Worm (Caenorhabditis elegans) whole organism, L2 larva: ENCODE results near the gene F31B9.7.

Experiments used
- R02D3.7 ChIP-seq: fragments of 150-350 bp; optimal IDR thresholded peaks from 2 replicates; lab custom pipeline; 2014; ENCODE audit warnings: missing biosample characterization, missing genetic modification characterization
- ZK546.5 ChIP-seq: sonication (generic microtip); optimal IDR thresholded peaks from 2 replicates; lab custom pipeline; 2017; ENCODE audit warnings: missing biosample characterization, missing genetic modification characterization
- blmp-1 ChIP-seq: sonication (generic microtip); optimal IDR thresholded peaks from 2 replicates; lab custom pipeline; 2017; ENCODE audit warnings: missing genetic modification characterization, mild to moderate bottlenecking, missing compliant biosample characterization, antibody characterized with exemption, moderate library complexity; ENCODE audit not compliant: insufficient read depth
- ceh-82 ChIP-seq: fragments of 150-350 bp; optimal IDR thresholded peaks from 2 replicates; lab custom pipeline; 2014; ENCODE audit warnings: missing biosample characterization, missing genetic modification characterization
- fos-1 ChIP-seq: fragments of 150-350 bp; optimal IDR thresholded peaks from 2 replicates; lab custom pipeline; 2014; ENCODE audit warnings: missing biosample characterization, missing genetic modification characterization
- gmeb-1 ChIP-seq: fragments of 150-350 bp; optimal IDR thresholded peaks from 2 replicates; lab custom pipeline; 2014; ENCODE audit warnings: missing biosample characterization, missing genetic modification characterization
- lin-39 ChIP-seq: fragments of 150-350 bp; optimal IDR thresholded peaks from 2 replicates; lab custom pipeline; 2014; ENCODE audit warnings: missing biosample characterization, missing genetic modification reagents, missing genetic modification characterization
- mab-5 ChIP-seq: fragments of 150-350 bp; optimal IDR thresholded peaks from 2 replicates; lab custom pipeline; 2014; ENCODE audit warnings: missing biosample characterization, missing genetic modification characterization
- nhr-12 ChIP-seq: fragments of 150-350 bp; optimal IDR thresholded peaks from 2 replicates; lab custom pipeline; 2014; ENCODE audit warnings: missing biosample characterization, missing genetic modification characterization
- nhr-21 ChIP-seq: fragments of 150-350 bp; optimal IDR thresholded peaks from 2 replicates; lab custom pipeline; 2014; ENCODE audit warnings: missing biosample characterization, missing genetic modification characterization
- snpc-4 ChIP-seq: fragments of 150-350 bp; optimal IDR thresholded peaks from 2 replicates; lab custom pipeline; 2014; ENCODE audit warnings: missing biosample characterization, missing genetic modification characterization
- unc-39 ChIP-seq: fragments of 150-350 bp; optimal IDR thresholded peaks from 2 replicates; lab custom pipeline; 2014; ENCODE audit warnings: missing biosample characterization, missing genetic modification characterization
- zag-1 ChIP-seq: fragments of 150-350 bp; optimal IDR thresholded peaks from 2 replicates; lab custom pipeline; 2014; ENCODE audit warnings: missing biosample characterization, missing genetic modification characterization

- TF ChIP-seq ZK546.5 (tag; lab: Kevin White, UChicago): no peak
- TF ChIP-seq gmeb-1 (tag; lab: Kevin White, UChicago): no peak
- no peak for TF ChIP-seq blmp-1 (tag; lab: Kevin White, UChicago)
- no peak for TF ChIP-seq nhr-12
- TF ChIP-seq unc-39 (tag; lab: Kevin White, UChicago): no peak
- TF ChIP-seq fos-1 (tag; lab: Kevin White, UChicago): no peak
- TF ChIP-seq zag-1 (tag; lab: Kevin White, UChicago): no peak
- no peak for TF ChIP-seq nhr-21 (tag; lab: Kevin White, UChicago)
- no peak for TF ChIP-seq ceh-82
- TF ChIP-seq snpc-4: no peak
- TF ChIP-seq lin-39 (tag; lab: Kevin White, UChicago): no peak
- no peak for TF ChIP-seq R02D3.7
- TF ChIP-seq mab-5: no peak
Measured at ce11 chrX:15919372-15919771, at the start of gene F31B9.7.
